Worm (Caenorhabditis elegans): ENCODE measurements around the gene ZK632.10.

ZK632.10 gene

ce11 chrIII:9861470-9862342 lies 34.2 kb upstream of the ZK632.10 start:
- TF ChIP-seq alr-1 (tag; optimal IDR thresholded peaks at IDR 0.05; ENCODE audit: borderline replicate concordance): no peak
- TF ChIP-seq nhr-47 (tag; optimal IDR thresholded peaks at IDR 0.05): peak; percentile 77
- TF ChIP-seq C04F5.9 (tag; optimal IDR thresholded peaks at IDR 0.05): no peak
- TF ChIP-seq nhr-71 (tag; optimal IDR thresholded peaks at IDR 0.05): peak; percentile 74
- TF ChIP-seq nhr-20 (tag; optimal IDR thresholded peaks at IDR 0.05): peak; percentile 53
- TF ChIP-seq fos-1 (tag; optimal IDR thresholded peaks at IDR 0.05): peak; percentile 36
- TF ChIP-seq unc-98 (GFP tag; IDR thresholded peaks at IDR 0.05): no peak
- TF ChIP-seq ztf-11 (tag; optimal IDR thresholded peaks at IDR 0.05): peak in 1 of 2 experiments; percentile 61
- no peak for TF ChIP-seq ztf-4 (tag; optimal IDR thresholded peaks at IDR 0.05)
- peak; percentile 46 for TF ChIP-seq irx-1 (tag; optimal IDR thresholded peaks at IDR 0.05)
- TF ChIP-seq ceh-90 (tag; optimal IDR thresholded peaks at IDR 0.05): peak; percentile 41
- no peak for TF ChIP-seq fkh-4 (tag; optimal IDR thresholded peaks at IDR 0.05; ENCODE audit: borderline replicate concordance)
- TF ChIP-seq pqm-1 (tag; optimal IDR thresholded peaks at IDR 0.05): no peak
- TF ChIP-seq zag-1 (tag; optimal IDR thresholded peaks at IDR 0.05): no peak
- TF ChIP-seq nhr-85 (tag): peak; percentile 76
- TF ChIP-seq egl-13 (tag; optimal IDR thresholded peaks at IDR 0.05): peak; percentile 46
- no peak for TF ChIP-seq vab-15 (tag; optimal IDR thresholded peaks at IDR 0.05)
- TF ChIP-seq efl-3 (GFP tag; optimal IDR thresholded peaks at IDR 0.05): no peak
- TF ChIP-seq grh-1 (GFP tag; IDR thresholded peaks at IDR 0.05): no peak
- no peak for TF ChIP-seq F16B12.6 (tag; optimal IDR thresholded peaks at IDR 0.05)
- peak; percentile 44 to 67 for TF ChIP-seq lin-35 (GFP tag; optimal IDR thresholded peaks at IDR 0.05)
- no peak for TF ChIP-seq isw-1 (GFP tag; IDR thresholded peaks at IDR 0.05)
- TF ChIP-seq lir-3 (tag; optimal IDR thresholded peaks at IDR 0.05; ENCODE audit: poor library complexity): peak; percentile 48
- TF ChIP-seq rnt-1 (tag; optimal IDR thresholded peaks at IDR 0.05): peak; percentile 79
- no peak for TF ChIP-seq sptf-1 (tag; optimal IDR thresholded peaks at IDR 0.05)
- peak; percentile 30 for TF ChIP-seq nhr-77 (tag; optimal IDR thresholded peaks at IDR 0.05)
- peak; percentile 23 for TF ChIP-seq ceh-8 (GFP tag; optimal IDR thresholded peaks at IDR 0.05)
- peak; percentile 42 to 58 (median 53) for TF ChIP-seq ceh-82 (tag; optimal IDR thresholded peaks at IDR 0.05)
- TF ChIP-seq ceh-63 (GFP tag; optimal IDR thresholded peaks at IDR 0.05): no peak
- no peak for TF ChIP-seq tlp-1 (tag; optimal IDR thresholded peaks at IDR 0.05)
- TF ChIP-seq zip-4 (GFP tag; optimal IDR thresholded peaks at IDR 0.05): no peak
- TF ChIP-seq jun-1 (tag; optimal IDR thresholded peaks at IDR 0.05): no peak
- TF ChIP-seq fkh-8 (tag; optimal IDR thresholded peaks at IDR 0.05): peak; percentile 49
- peak; percentile 52 for TF ChIP-seq xbp-1 (tag; optimal IDR thresholded peaks at IDR 0.05)
- TF ChIP-seq efl-1 (optimal IDR thresholded peaks at IDR 0.05): peak; percentile 47 to 53
- TF ChIP-seq efl-1 (GFP tag; optimal IDR thresholded peaks at IDR 0.05 in 1 of 2): peak; percentile 22 to 85
- no peak for TF ChIP-seq sup-37 (GFP tag; optimal IDR thresholded peaks at IDR 0.05)
- TF ChIP-seq hlh-4 (tag; optimal IDR thresholded peaks at IDR 0.05): no peak
- peak; percentile 23 to 47 (median 36) for TF ChIP-seq dpl-1 (GFP tag; optimal IDR thresholded peaks at IDR 0.05)
- TF ChIP-seq skn-1 (tag; optimal IDR thresholded peaks at IDR 0.05): no peak
- TF ChIP-seq nhr-12 (tag; optimal IDR thresholded peaks at IDR 0.05): no peak
- peak; percentile 12 for TF ChIP-seq blmp-1 (tag; optimal IDR thresholded peaks at IDR 0.05)
- peak; percentile 59 for TF ChIP-seq snu-23 (GFP tag; optimal IDR thresholded peaks at IDR 0.05)
- TF ChIP-seq ces-1 (GFP tag; optimal IDR thresholded peaks at IDR 0.05): no peak
- TF ChIP-seq unc-30 (tag; optimal IDR thresholded peaks at IDR 0.05): no peak
- peak; percentile 2 for TF ChIP-seq sox-4 (tag; optimal IDR thresholded peaks at IDR 0.05)
- no peak for TF ChIP-seq ceh-88 (GFP tag; IDR thresholded peaks at IDR 0.05)
- TF ChIP-seq lsy-2 (tag; optimal IDR thresholded peaks at IDR 0.05): peak; percentile 48 to 76
- peak; percentile 49 for TF ChIP-seq lin-13 (GFP tag; optimal IDR thresholded peaks at IDR 0.05)
- TF ChIP-seq unc-86 (tag; optimal IDR thresholded peaks at IDR 0.05): peak; percentile 37
- no peak for TF ChIP-seq nhr-76 (tag; optimal IDR thresholded peaks at IDR 0.05)
- peak; percentile 63 for TF ChIP-seq nhr-90 (tag; optimal IDR thresholded peaks at IDR 0.05; ENCODE audit: poor library complexity)
